Fruit fly (Drosophila melanogaster) whole organism, embryonic: ENCODE measurements around the gene CG32259.

Source experiments
- Aef1 ChIP-seq: fragments of 200-800 bp; sonication (Bioruptor generic); IDR thresholded peaks from 3 replicates; pipeline ENCODE4 v1.3.6; 2022; ENCODE audit warnings: missing biosample characterization, missing genetic modification characterization
- Asciz ChIP-seq: fragments of 200-800 bp; sonication (Bioruptor generic); optimal IDR thresholded peaks from 2 replicates; lab custom pipeline; 2017; ENCODE audit warnings: missing biosample characterization, mild to moderate bottlenecking, missing genetic modification characterization, missing genetic modification reagents
- Blimp-1 ChIP-seq: fragments of 200-800 bp; sonication (Bioruptor generic); optimal IDR thresholded peaks from 3 replicates; lab custom pipeline; 2018; ENCODE audit warnings: missing biosample characterization, missing genetic modification characterization, mild to moderate bottlenecking, moderate library complexity, missing genetic modification reagents
- CG10321 ChIP-seq: fragments of 200-800 bp; sonication (Bioruptor generic); IDR thresholded peaks from 2 replicates; pipeline ENCODE4 v1.3.6; 2022; ENCODE audit warnings: missing biosample characterization, missing genetic modification characterization
- CG10366 ChIP-seq: fragments of 200-800 bp; sonication (Bioruptor generic); IDR thresholded peaks from 2 replicates; pipeline ENCODE4 v1.3.6; 2022; ENCODE audit warnings: missing biosample characterization, missing genetic modification characterization
- CG10431 ChIP-seq: fragments of 200-800 bp; sonication (Bioruptor generic); optimal IDR thresholded peaks from 3 replicates; lab custom pipeline; 2018; ENCODE audit warnings: missing biosample characterization, mild to moderate bottlenecking, missing genetic modification characterization
- CG11504 ChIP-seq: fragments of 200-800 bp; sonication (Bioruptor generic); optimal IDR thresholded peaks from 3 replicates; lab custom pipeline; 2019; ENCODE audit warnings: missing biosample characterization, mild to moderate bottlenecking, missing genetic modification characterization, moderate library complexity
- CG13287 ChIP-seq: fragments of 200-800 bp; sonication (Bioruptor generic); IDR thresholded peaks from 2 replicates; pipeline ENCODE4 v1.3.6; 2022; ENCODE audit warnings: missing biosample characterization, missing genetic modification characterization; ENCODE audit not compliant: partially characterized antibody
- CG13424 ChIP-seq: fragments of 200-800 bp; sonication (Bioruptor generic); optimal IDR thresholded peaks from 2 replicates; lab custom pipeline; 2019; ENCODE audit warnings: missing biosample characterization, mild to moderate bottlenecking, missing genetic modification characterization, moderate library complexity
- CG14441 ChIP-seq: fragments of 200-800 bp; sonication (Bioruptor generic); IDR thresholded peaks from 2 replicates; pipeline ENCODE4 v1.3.6; 2022; ENCODE audit warnings: missing biosample characterization, missing genetic modification characterization
- CG16813 ChIP-seq: fragments of 200-800 bp; sonication (Bioruptor generic); IDR thresholded peaks from 3 replicates; pipeline ENCODE4 v1.3.6; 2022; ENCODE audit warnings: missing biosample characterization, missing genetic modification characterization; ENCODE audit not compliant: partially characterized antibody
- CG17385 ChIP-seq: fragments of 200-800 bp; sonication (Bioruptor generic); optimal IDR thresholded peaks from 3 replicates; lab custom pipeline; 2018; ENCODE audit warnings: missing biosample characterization, mild to moderate bottlenecking, missing genetic modification characterization
- CG17912 ChIP-seq: fragments of 200-800 bp; sonication (Bioruptor generic); optimal IDR thresholded peaks from 2 replicates; lab custom pipeline; 2018; ENCODE audit warnings: missing biosample characterization, mild to moderate bottlenecking, missing genetic modification characterization
- CG18262 ChIP-seq: fragments of 200-800 bp; optimal IDR thresholded peaks from 3 replicates; lab custom pipeline; 2019; ENCODE audit warnings: missing biosample characterization, mild to moderate bottlenecking, missing genetic modification characterization, moderate library complexity
- CG2678 ChIP-seq: fragments of 200-800 bp; sonication (Bioruptor generic); optimal IDR thresholded peaks from 3 replicates; lab custom pipeline; 2019; ENCODE audit warnings: missing biosample characterization, mild to moderate bottlenecking, missing genetic modification characterization, moderate library complexity
- CG2712 ChIP-seq: fragments of 200-800 bp; optimal IDR thresholded peaks from 3 replicates; lab custom pipeline; 2019; ENCODE audit warnings: missing biosample characterization, mild to moderate bottlenecking, missing genetic modification characterization, moderate library complexity
- CG33213 ChIP-seq: fragments of 200-800 bp; sonication (Bioruptor generic); optimal IDR thresholded peaks from 3 replicates; lab custom pipeline; 2016; ENCODE audit warnings: missing biosample characterization, missing genetic modification characterization
- CG3847 ChIP-seq: fragments of 200-800 bp; sonication (Bioruptor generic); IDR thresholded peaks from 2 replicates; pipeline ENCODE4 v1.3.6; 2022; ENCODE audit warnings: missing biosample characterization, missing genetic modification characterization
- CG7372 ChIP-seq: fragments of 200-800 bp; sonication (Bioruptor generic); IDR thresholded peaks from 2 replicates; pipeline ENCODE4 v1.3.6; 2022; ENCODE audit warnings: missing biosample characterization, missing genetic modification characterization
- CG7839 ChIP-seq: fragments of 200-800 bp; sonication (Bioruptor generic); optimal IDR thresholded peaks from 3 replicates; lab custom pipeline; 2018; ENCODE audit warnings: missing biosample characterization, mild to moderate bottlenecking, missing genetic modification characterization, moderate library complexity
- CG8924 ChIP-seq: fragments of 200-800 bp; optimal IDR thresholded peaks from 3 replicates; lab custom pipeline; 2019; ENCODE audit warnings: missing biosample characterization, mild to moderate bottlenecking, missing genetic modification characterization, moderate library complexity
- CHES-1-like ChIP-seq: fragments of 200-800 bp; sonication (Bioruptor generic); optimal IDR thresholded peaks from 2 replicates; lab custom pipeline; 2016; ENCODE audit warnings: missing biosample characterization, missing genetic modification characterization
- Dip3 ChIP-seq: fragments of 200-800 bp; sonication (Bioruptor generic); optimal IDR thresholded peaks from 3 replicates; lab custom pipeline; 2016; ENCODE audit warnings: missing biosample characterization, missing genetic modification characterization
- E2f2 ChIP-seq: fragments of 200-800 bp; sonication (Bioruptor generic); IDR thresholded peaks from 2 replicates; pipeline ENCODE4 v1.3.6; 2022; ENCODE audit warnings: missing biosample characterization, missing genetic modification characterization
- Gug ChIP-seq: fragments of 200-800 bp; sonication (Bioruptor generic); IDR thresholded peaks from 4 replicates; pipeline ENCODE4 v1.3.6; 2022; ENCODE audit warnings: missing biosample characterization, missing genetic modification characterization
- HLH4C ChIP-seq: fragments of 200-800 bp; sonication (Bioruptor generic); IDR thresholded peaks from 3 replicates; pipeline ENCODE4 v1.3.6; 2022; ENCODE audit warnings: missing biosample characterization, missing genetic modification characterization; ENCODE audit not compliant: partially characterized antibody
- MESR4 ChIP-seq: fragments of 200-800 bp; sonication (Bioruptor generic); optimal IDR thresholded peaks from 2 replicates; lab custom pipeline; 2018; ENCODE audit warnings: missing biosample characterization, mild to moderate bottlenecking, missing genetic modification characterization, moderate library complexity
- Ptx1 ChIP-seq: fragments of 200-800 bp; sonication (Bioruptor generic); IDR thresholded peaks from 2 replicates; pipeline ENCODE4 v1.3.6; 2022; ENCODE audit warnings: missing biosample characterization, missing genetic modification characterization
- Side ChIP-seq: fragments of 200-800 bp; sonication (Bioruptor generic); optimal IDR thresholded peaks from 2 replicates; lab custom pipeline; 2016; ENCODE audit warnings: missing biosample characterization, missing genetic modification characterization
- Sox102F ChIP-seq: fragments of 200-800 bp; sonication (Bioruptor generic); optimal IDR thresholded peaks from 2 replicates; lab custom pipeline; 2018; ENCODE audit warnings: missing biosample characterization, mild to moderate bottlenecking, missing genetic modification characterization, moderate library complexity
- YL-1 ChIP-seq: fragments of 200-800 bp; sonication (Bioruptor generic); optimal IDR thresholded peaks from 3 replicates; lab custom pipeline; 2017; ENCODE audit warnings: missing biosample characterization, mild to moderate bottlenecking, missing genetic modification characterization
- ara ChIP-seq: fragments of 200-800 bp; sonication (Bioruptor generic); IDR thresholded peaks from 2 replicates; pipeline ENCODE4 v1.3.6; 2022; ENCODE audit warnings: missing biosample characterization, missing genetic modification characterization
- ase ChIP-seq: fragments of 200-800 bp; sonication (Bioruptor generic); IDR thresholded peaks from 3 replicates; pipeline ENCODE4 v1.3.6; 2022; ENCODE audit warnings: missing biosample characterization, missing genetic modification characterization
- ato ChIP-seq: fragments of 200-800 bp; sonication (Bioruptor generic); IDR thresholded peaks from 2 replicates; pipeline ENCODE4 v1.3.6; 2022; ENCODE audit warnings: missing biosample characterization, missing genetic modification characterization; ENCODE audit not compliant: partially characterized antibody
- crc ChIP-seq: fragments of 200-800 bp; sonication (Bioruptor generic); optimal IDR thresholded peaks from 2 replicates; lab custom pipeline; 2016; ENCODE audit warnings: missing biosample characterization, missing genetic modification characterization
- esg ChIP-seq: fragments of 200-800 bp; sonication (Bioruptor generic); conservative IDR thresholded peaks from 2 replicates; pipeline ENCODE4 v1.3.6; 2022; ENCODE audit warnings: missing biosample characterization, missing genetic modification characterization
- gcm2 ChIP-seq: fragments of 200-800 bp; sonication (Bioruptor generic); optimal IDR thresholded peaks from 2 replicates; lab custom pipeline; 2016; ENCODE audit warnings: missing biosample characterization, missing genetic modification characterization
- gem ChIP-seq: fragments of 200-800 bp; sonication (Bioruptor generic); optimal IDR thresholded peaks from 2 replicates; lab custom pipeline; 2019; ENCODE audit warnings: missing biosample characterization, mild to moderate bottlenecking, missing genetic modification characterization, moderate library complexity
- grau ChIP-seq: fragments of 200-800 bp; optimal IDR thresholded peaks from 3 replicates; lab custom pipeline; 2019; ENCODE audit warnings: missing biosample characterization, mild to moderate bottlenecking, missing genetic modification characterization, moderate library complexity
- hkb ChIP-seq, 2 experiments: fragments of 200-800 bp in 1 of 2; fragments of >200 bp in 1 of 2; sonication (Bioruptor generic) in 1 of 2; IDR thresholded peaks in 1 of 2; optimal IDR thresholded peaks in 1 of 2; 2 replicates each; pipeline versions ENCODE4 v1.3.6 to Lab custom; 2017 to 2022; ENCODE audit warnings: missing biosample characterization in 1 of 2, missing genetic modification characterization in 1 of 2
- lov ChIP-seq, 2 experiments: fragments of 200-800 bp in 1 of 2; fragments of >200 bp in 1 of 2; sonication (Bioruptor generic) in 1 of 2; IDR thresholded peaks in 1 of 2; optimal IDR thresholded peaks in 1 of 2; 2 replicates in 1 of 2; 3 replicates in 1 of 2; pipeline versions ENCODE4 v1.3.6 to Lab custom; 2017 to 2022; ENCODE audit warnings: missing biosample characterization in 1 of 2, missing genetic modification characterization in 1 of 2
- otp ChIP-seq: fragments of 200-800 bp; sonication (Bioruptor generic); IDR thresholded peaks from 3 replicates; pipeline ENCODE4, ENCODE4 v1.3.6; 2022; ENCODE audit warnings: missing biosample characterization, missing genetic modification characterization
- pan ChIP-seq, 4 experiments: fragments of >200 bp in 3 of 4; fragments of 200-800 bp in 1 of 4; sonication (Bioruptor generic) in 1 of 4; optimal IDR thresholded peaks in 3 of 4; IDR thresholded peaks in 1 of 4; 2 replicates each; pipeline versions ENCODE4 v1.3.6 to Lab custom; 2017 to 2022; ENCODE audit warnings: missing biosample characterization in 2 of 4, missing genetic modification characterization in 2 of 4, mixed read lengths in 1 of 4
- phol ChIP-seq: fragments of 200-800 bp; sonication (Bioruptor generic); optimal IDR thresholded peaks from 3 replicates; lab custom pipeline; 2018; ENCODE audit warnings: missing biosample characterization, mild to moderate bottlenecking, missing genetic modification characterization, moderate library complexity
- prd ChIP-seq, 3 experiments: fragments of >200 bp in 2 of 3; fragments of 200-800 bp in 1 of 3; sonication (Bioruptor generic) in 1 of 3; optimal IDR thresholded peaks in 2 of 3; IDR thresholded peaks in 1 of 3; 2 replicates in 2 of 3; 3 replicates in 1 of 3; pipeline versions ENCODE4 v1.3.6 to Lab custom; 2017 to 2022; ENCODE audit warnings: missing biosample characterization in 1 of 3, missing genetic modification characterization in 1 of 3
- schlank ChIP-seq: fragments of 200-800 bp; sonication (Bioruptor generic); optimal IDR thresholded peaks from 2 replicates; lab custom pipeline; 2018; ENCODE audit warnings: missing biosample characterization, mild to moderate bottlenecking, missing genetic modification characterization
- sens ChIP-seq: fragments of 200-800 bp; sonication (Bioruptor generic); peaks from one replicate; lab custom pipeline; 2016; ENCODE audit warnings: missing biosample characterization, missing genetic modification characterization
- unpg ChIP-seq: fragments of 200-800 bp; sonication (Bioruptor generic); optimal IDR thresholded peaks from 3 replicates; lab custom pipeline; 2018; ENCODE audit warnings: missing biosample characterization, mild to moderate bottlenecking, missing genetic modification characterization, moderate library complexity

The CG32259 gene

dm6 chr3L:4044497-4044896, 24.7 kb upstream of the CG32259 start (continued):
- peak; percentile 18 for TF ChIP-seq grau (tag; lab: Kevin White, UChicago)
- no peak for TF ChIP-seq prd (optimal IDR thresholded peaks at IDR 0.05; lab: Kevin White, UChicago)
- TF ChIP-seq prd (GFP tag; IDR thresholded peaks at IDR 0.05; lab: Robert Waterston, UW) = peak; percentile 10; the same call in 1 of the 3 replicates
- TF ChIP-seq gcm2 (GFP tag; lab: Kevin White, UChicago) = no peak
- TF ChIP-seq sens (GFP tag; lab: Kevin White, UChicago) = peak; percentile 20
- TF ChIP-seq unpg = peak; percentile 29
- peak; percentile 31; the same call in 1 of the 2 replicates for TF ChIP-seq CG7372 (GFP tag; lab: Robert Waterston, UW)
- TF ChIP-seq Ptx1 (GFP tag; lab: Robert Waterston, UW) = peak; percentile 36; the same call in 1 of the 2 replicates
- no peak for TF ChIP-seq CG13287 (GFP tag; lab: Robert Waterston, UW)
- TF ChIP-seq CG2678 = peak; percentile 29
- TF ChIP-seq CG13424 (tag; lab: Kevin White, UChicago) = peak; percentile 7
- TF ChIP-seq gem (tag; lab: Kevin White, UChicago) = peak; percentile 46
- no peak for TF ChIP-seq CHES-1-like (GFP tag; lab: Kevin White, UChicago)
- TF ChIP-seq CG10366 = peak; percentile 49
- peak; percentile 14 for TF ChIP-seq CG7839 (tag; lab: Kevin White, UChicago)
- TF ChIP-seq Gug = no peak
- no peak for TF ChIP-seq E2f2
- TF ChIP-seq Blimp-1 = peak; percentile 4
- TF ChIP-seq ase (GFP tag; lab: Robert Waterston, UW) = peak; percentile 48; the same call in 1 of the 3 replicates
- no peak for TF ChIP-seq crc (GFP tag; lab: Kevin White, UChicago)
- no peak for TF ChIP-seq CG17385 (GFP tag; lab: Kevin White, UChicago)
- TF ChIP-seq CG18262 = no peak
- TF ChIP-seq phol (tag; lab: Kevin White, UChicago) = peak; percentile 2
- TF ChIP-seq CG14441 (GFP tag; lab: Robert Waterston, UW) = peak; percentile 41
- no peak for TF ChIP-seq CG3847 (GFP tag; lab: Robert Waterston, UW)
- no peak for TF ChIP-seq lov (optimal IDR thresholded peaks at IDR 0.05; lab: Kevin White, UChicago)
- TF ChIP-seq lov (GFP tag; IDR thresholded peaks at IDR 0.05; lab: Robert Waterston, UW) = no peak
- TF ChIP-seq Sox102F = peak; percentile 55
- no peak for TF ChIP-seq schlank
- TF ChIP-seq CG16813 (GFP tag; lab: Robert Waterston, UW) = no peak
- TF ChIP-seq pan (optimal IDR thresholded peaks at IDR 0.05; lab: Kevin White, UChicago) = no peak
- TF ChIP-seq pan (GFP tag; optimal IDR thresholded peaks at IDR 0.05 in 1 of 2, IDR thresholded peaks at IDR 0.05 in 1 of 2) = peak in 1 of 2 experiments; percentile 55
- TF ChIP-seq esg (GFP tag; lab: Robert Waterston, UW) = 0 out of 2 replicates have a peak, but pooled peaks have one; percentile 6
- no peak for TF ChIP-seq ato (GFP tag; lab: Robert Waterston, UW)
- no peak for TF ChIP-seq CG33213 (GFP tag; lab: Kevin White, UChicago)
- peak; percentile 16 for TF ChIP-seq Asciz (GFP tag; lab: Kevin White, UChicago)
- no peak for TF ChIP-seq HLH4C (GFP tag; lab: Robert Waterston, UW)
- TF ChIP-seq CG11504 (tag; lab: Kevin White, UChicago) = peak; percentile 52
- TF ChIP-seq CG10321 = no peak
- TF ChIP-seq Dip3 (GFP tag; lab: Kevin White, UChicago) = no peak
- no peak for TF ChIP-seq otp (GFP tag; lab: Robert Waterston, UW)
- peak; percentile 7 for TF ChIP-seq CG8924 (tag; lab: Kevin White, UChicago)
- no peak for TF ChIP-seq Aef1 (GFP tag; lab: Robert Waterston, UW)
- TF ChIP-seq YL-1 (GFP tag; lab: Kevin White, UChicago) = no peak
- no peak for TF ChIP-seq Side (GFP tag; lab: Kevin White, UChicago)
- no peak for TF ChIP-seq ara (GFP tag; lab: Robert Waterston, UW)
- TF ChIP-seq MESR4 (GFP tag; lab: Kevin White, UChicago) = no peak
- TF ChIP-seq CG10431 = no peak
- TF ChIP-seq hkb (optimal IDR thresholded peaks at IDR 0.05; lab: Kevin White, UChicago) = no peak
- TF ChIP-seq hkb (GFP tag; IDR thresholded peaks at IDR 0.05; lab: Robert Waterston, UW) = no peak
- peak; percentile 15 for TF ChIP-seq CG2712
- TF ChIP-seq CG17912 (GFP tag; lab: Kevin White, UChicago) = no peak
